Fruit fly (Drosophila melanogaster) whole organism, embryonic: Measurements from ENCODE around the gene Rab9Fb.
A peak's percentile ranks its signal among the peaks of the same experiment; 100 is the strongest.

Experiments used
- Aef1 ChIP-seq: fragments of 200-800 bp; sonication (Bioruptor generic); IDR thresholded peaks from 3 replicates; pipeline ENCODE4 v1.3.6; 2022; ENCODE audit warnings: missing biosample characterization, missing genetic modification characterization
- CG10431 ChIP-seq: fragments of 200-800 bp; sonication (Bioruptor generic); optimal IDR thresholded peaks from 3 replicates; lab custom pipeline; 2018; ENCODE audit warnings: missing biosample characterization, mild to moderate bottlenecking, missing genetic modification characterization
- CG10462 ChIP-seq: fragments of 200-800 bp; sonication (Bioruptor generic); optimal IDR thresholded peaks from 2 replicates; lab custom pipeline; 2016; ENCODE audit warnings: missing biosample characterization, missing genetic modification characterization
- CG11093 ChIP-seq: fragments of 200-800 bp; sonication (Bioruptor generic); IDR thresholded peaks from 3 replicates; pipeline ENCODE4 v1.3.6; 2022; ENCODE audit warnings: missing biosample characterization, missing genetic modification characterization
- CG11504 ChIP-seq: fragments of 200-800 bp; sonication (Bioruptor generic); optimal IDR thresholded peaks from 3 replicates; lab custom pipeline; 2019; ENCODE audit warnings: missing biosample characterization, mild to moderate bottlenecking, missing genetic modification characterization, moderate library complexity
- CG11696 ChIP-seq: fragments of 200-800 bp; sonication (Bioruptor generic); IDR thresholded peaks from 2 replicates; pipeline ENCODE4 v1.3.6; 2022; ENCODE audit warnings: missing biosample characterization, missing genetic modification characterization
- CG12942 ChIP-seq: fragments of 200-800 bp; sonication (Bioruptor generic); optimal IDR thresholded peaks from 3 replicates; lab custom pipeline; 2016; ENCODE audit warnings: missing biosample characterization, missing genetic modification characterization
- CG13287 ChIP-seq: fragments of 200-800 bp; sonication (Bioruptor generic); IDR thresholded peaks from 2 replicates; pipeline ENCODE4 v1.3.6; 2022; ENCODE audit warnings: missing biosample characterization, missing genetic modification characterization; ENCODE audit not compliant: partially characterized antibody
- CG14667 ChIP-seq: fragments of 200-800 bp; sonication (Bioruptor generic); IDR thresholded peaks from 2 replicates; pipeline ENCODE4 v1.3.6; 2022; ENCODE audit warnings: missing biosample characterization, missing genetic modification characterization
- CG15514 ChIP-seq: fragments of 200-800 bp; sonication (Bioruptor generic); optimal IDR thresholded peaks from 3 replicates; lab custom pipeline; 2017; ENCODE audit warnings: missing biosample characterization, missing genetic modification characterization, mild to moderate bottlenecking, moderate library complexity, missing genetic modification reagents
- CG15696 ChIP-seq: fragments of 200-800 bp; sonication (Bioruptor generic); optimal IDR thresholded peaks from 2 replicates; lab custom pipeline; 2019; ENCODE audit warnings: missing biosample characterization, mild to moderate bottlenecking, missing genetic modification characterization, moderate library complexity
- CG16863 ChIP-seq: fragments of 200-800 bp; sonication (Bioruptor generic); optimal IDR thresholded peaks from 3 replicates; lab custom pipeline; 2016; ENCODE audit warnings: missing biosample characterization, missing genetic modification characterization
- CG31224 ChIP-seq: fragments of 200-800 bp; sonication (Bioruptor generic); IDR thresholded peaks from 2 replicates; pipeline ENCODE4 v1.3.6; 2022; ENCODE audit warnings: missing biosample characterization, missing genetic modification characterization
- CG3163 ChIP-seq: fragments of 200-800 bp; sonication (Bioruptor generic); optimal IDR thresholded peaks from 3 replicates; lab custom pipeline; 2016; ENCODE audit warnings: missing biosample characterization, missing genetic modification characterization
- CG4854 ChIP-seq: fragments of 200-800 bp; sonication (Bioruptor generic); optimal IDR thresholded peaks from 2 replicates; lab custom pipeline; 2016; ENCODE audit warnings: missing biosample characterization, missing genetic modification characterization, inconsistent platforms
- CG7987 ChIP-seq: fragments of 200-800 bp; sonication (Bioruptor generic); optimal IDR thresholded peaks from 2 replicates; lab custom pipeline; 2018; ENCODE audit warnings: missing biosample characterization, mild to moderate bottlenecking, missing genetic modification characterization, moderate library complexity
- CG8359 ChIP-seq: fragments of 200-800 bp; sonication (Bioruptor generic); optimal IDR thresholded peaks from 2 replicates; lab custom pipeline; 2017; ENCODE audit warnings: missing biosample characterization, mild to moderate bottlenecking, missing genetic modification characterization, borderline replicate concordance
- CG9215 ChIP-seq: fragments of 200-800 bp; sonication (Bioruptor generic); IDR thresholded peaks from 2 replicates; pipeline ENCODE4 v1.3.6; 2022; ENCODE audit warnings: missing biosample characterization, missing genetic modification characterization
- Deaf1 ChIP-seq: fragments of 200-800 bp; optimal IDR thresholded peaks from 3 replicates; lab custom pipeline; 2019; ENCODE audit warnings: missing biosample characterization, mild to moderate bottlenecking, missing genetic modification characterization, moderate library complexity
- Ets97D ChIP-seq: fragments of 200-800 bp; sonication (Bioruptor generic); optimal IDR thresholded peaks from 3 replicates; lab custom pipeline; 2016; ENCODE audit warnings: missing biosample characterization, missing genetic modification characterization
- HLH4C ChIP-seq: fragments of 200-800 bp; sonication (Bioruptor generic); IDR thresholded peaks from 3 replicates; pipeline ENCODE4 v1.3.6; 2022; ENCODE audit warnings: missing biosample characterization, missing genetic modification characterization; ENCODE audit not compliant: partially characterized antibody
- Hand ChIP-seq: fragments of 200-800 bp; sonication (Bioruptor generic); optimal IDR thresholded peaks from 2 replicates; lab custom pipeline; 2017; ENCODE audit warnings: mild to moderate bottlenecking, missing biosample characterization, missing genetic modification reagents, missing genetic modification characterization
- Hr39 ChIP-seq: fragments of >200 bp; optimal IDR thresholded peaks from 2 replicates; lab custom pipeline; 2017
- Kr ChIP-seq: fragments of 200-800 bp; sonication (Bioruptor generic); optimal IDR thresholded peaks from 2 replicates; lab custom pipeline; 2017; ENCODE audit warnings: missing biosample characterization, mild to moderate bottlenecking, missing genetic modification characterization
- Lhr ChIP-seq: fragments of 200-800 bp; sonication (Bioruptor generic); optimal IDR thresholded peaks from 3 replicates; lab custom pipeline; 2017; ENCODE audit warnings: mild to moderate bottlenecking, missing biosample characterization, missing genetic modification reagents, missing genetic modification characterization
- MBD-R2 ChIP-seq: fragments of 200-800 bp; sonication (Bioruptor generic); IDR thresholded peaks from 2 replicates; pipeline ENCODE4 v1.3.6; 2022; ENCODE audit warnings: missing biosample characterization, missing genetic modification characterization
- NC2α ChIP-seq: fragments of 200-800 bp; sonication (Bioruptor generic); optimal IDR thresholded peaks from 2 replicates; lab custom pipeline; 2016; ENCODE audit warnings: missing biosample characterization, missing genetic modification characterization
- Poxn ChIP-seq: fragments of 200-800 bp; sonication (Bioruptor generic); IDR thresholded peaks from 2 replicates; pipeline ENCODE4 v1.3.6; 2022; ENCODE audit warnings: missing biosample characterization, missing genetic modification characterization
- Sin3A ChIP-seq: fragments of >200 bp; optimal IDR thresholded peaks from 2 replicates; lab custom pipeline; 2018
- ap ChIP-seq: fragments of 200-800 bp; sonication (Bioruptor generic); IDR thresholded peaks from 2 replicates; pipeline ENCODE4 v1.3.6; 2022; ENCODE audit warnings: missing biosample characterization, missing genetic modification characterization
- ara ChIP-seq: fragments of 200-800 bp; sonication (Bioruptor generic); IDR thresholded peaks from 2 replicates; pipeline ENCODE4 v1.3.6; 2022; ENCODE audit warnings: missing biosample characterization, missing genetic modification characterization
- az2 ChIP-seq: fragments of 200-800 bp; sonication (Bioruptor generic); optimal IDR thresholded peaks from 3 replicates; lab custom pipeline; 2016; ENCODE audit warnings: missing biosample characterization, missing genetic modification characterization
- bcd ChIP-seq: fragments of 200-800 bp; sonication (Bioruptor generic); optimal IDR thresholded peaks from 2 replicates; lab custom pipeline; 2017; ENCODE audit warnings: missing biosample characterization, mild to moderate bottlenecking, missing genetic modification characterization
- crc ChIP-seq: fragments of 200-800 bp; sonication (Bioruptor generic); optimal IDR thresholded peaks from 2 replicates; lab custom pipeline; 2016; ENCODE audit warnings: missing biosample characterization, missing genetic modification characterization
- dati ChIP-seq: fragments of 200-800 bp; sonication (Bioruptor generic); IDR thresholded peaks from 2 replicates; pipeline ENCODE4 v1.3.6; 2022; ENCODE audit warnings: missing biosample characterization, missing genetic modification characterization
- fd64A ChIP-seq: fragments of 200-800 bp; sonication (Bioruptor generic); optimal IDR thresholded peaks from 3 replicates; lab custom pipeline; 2018; ENCODE audit warnings: missing biosample characterization, mild to moderate bottlenecking, missing genetic modification characterization
- fd96Cb ChIP-seq: fragments of 200-800 bp; sonication (Bioruptor generic); optimal IDR thresholded peaks from 2 replicates; lab custom pipeline; 2018; ENCODE audit warnings: missing biosample characterization, mild to moderate bottlenecking, missing genetic modification characterization, moderate library complexity
- gsb-n ChIP-seq: fragments of 200-800 bp; sonication (Bioruptor generic); optimal IDR thresholded peaks from 3 replicates; lab custom pipeline; 2018; ENCODE audit warnings: missing biosample characterization, mild to moderate bottlenecking, missing genetic modification characterization
- ind ChIP-seq: fragments of 200-800 bp; sonication (Bioruptor generic); optimal IDR thresholded peaks from 3 replicates; lab custom pipeline; 2016; ENCODE audit warnings: missing biosample characterization, missing genetic modification characterization
- inv ChIP-seq: fragments of 200-800 bp; sonication (Bioruptor generic); IDR thresholded peaks from 2 replicates; pipeline ENCODE4 v1.3.6; 2022; ENCODE audit warnings: missing biosample characterization, missing genetic modification characterization; ENCODE audit not compliant: partially characterized antibody
- jumu ChIP-seq: fragments of 200-800 bp; sonication (Bioruptor generic); optimal IDR thresholded peaks from 3 replicates; lab custom pipeline; 2016; ENCODE audit warnings: missing biosample characterization, missing genetic modification characterization
- kni ChIP-seq: fragments of 200-800 bp; sonication (Bioruptor generic); optimal IDR thresholded peaks from 3 replicates; lab custom pipeline; 2017; ENCODE audit warnings: mild to moderate bottlenecking, missing biosample characterization, missing genetic modification reagents, missing genetic modification characterization
- nerfin-2 ChIP-seq: fragments of 200-800 bp; sonication (Bioruptor generic); IDR thresholded peaks from 2 replicates; pipeline ENCODE4 v1.3.6; 2022; ENCODE audit warnings: missing biosample characterization, missing genetic modification characterization; ENCODE audit not compliant: partially characterized antibody
- pan ChIP-seq, 4 experiments: fragments of >200 bp in 3 of 4; fragments of 200-800 bp in 1 of 4; sonication (Bioruptor generic) in 1 of 4; optimal IDR thresholded peaks in 3 of 4; IDR thresholded peaks in 1 of 4; 2 replicates each; pipeline versions ENCODE4 v1.3.6 to Lab custom; 2017 to 2022; ENCODE audit warnings: missing biosample characterization in 2 of 4, missing genetic modification characterization in 2 of 4, mixed read lengths in 1 of 4
- pfk ChIP-seq: fragments of 200-800 bp; sonication (Bioruptor generic); optimal IDR thresholded peaks from 2 replicates; lab custom pipeline; 2018; ENCODE audit warnings: missing biosample characterization, mild to moderate bottlenecking, missing genetic modification characterization, moderate library complexity
- pho ChIP-seq: fragments of 200-800 bp; sonication (Bioruptor generic); optimal IDR thresholded peaks from 2 replicates; lab custom pipeline; 2016; ENCODE audit warnings: missing biosample characterization, missing genetic modification characterization
- sna ChIP-seq: fragments of 200-800 bp; sonication (Bioruptor generic); IDR thresholded peaks from 2 replicates; pipeline ENCODE4 v1.3.6; 2022; ENCODE audit warnings: missing biosample characterization, missing genetic modification characterization; ENCODE audit not compliant: partially characterized antibody
- sr ChIP-seq: fragments of 200-800 bp; sonication (Bioruptor generic); IDR thresholded peaks from 3 replicates; pipeline ENCODE4 v1.3.6; 2022; ENCODE audit warnings: missing biosample characterization, missing genetic modification characterization
- ttk ChIP-seq: fragments of 200-800 bp; sonication (Bioruptor generic); IDR thresholded peaks from 2 replicates; pipeline ENCODE4 v2.1.2; 2022; ENCODE audit warnings: missing biosample characterization, missing genetic modification characterization
- zen ChIP-seq: fragments of 200-800 bp; sonication (Bioruptor generic); optimal IDR thresholded peaks from 3 replicates; lab custom pipeline; 2018; ENCODE audit warnings: missing biosample characterization, mild to moderate bottlenecking, missing genetic modification characterization, moderate library complexity

The Rab9Fb gene

DNA sequence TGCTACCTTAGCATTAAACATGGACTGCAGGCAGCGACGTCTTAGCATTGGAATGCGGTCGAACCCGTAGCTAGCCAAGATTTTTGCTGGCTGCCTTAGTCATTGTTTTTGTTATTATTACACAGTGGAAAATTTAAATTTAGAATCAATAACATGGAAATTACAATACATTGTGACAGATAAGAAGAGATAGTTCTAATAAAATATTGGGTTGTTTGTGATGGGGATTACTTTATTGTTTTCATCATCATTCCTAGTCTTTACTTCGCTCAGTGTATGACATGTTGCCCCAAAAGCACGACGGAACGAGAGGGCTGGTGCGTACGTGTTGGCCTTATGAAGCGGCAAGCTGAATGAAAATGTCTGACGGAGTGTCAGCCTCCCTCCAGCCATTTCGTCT lies 15.7 kb downstream of the Rab9Fb start (continued):
- TF ChIP-seq CG16863 (GFP tag; lab: Kevin White, UChicago) (peak; percentile 73), Ets97D (GFP tag; lab: Kevin White, UChicago) (no peak), Deaf1 (peak; percentile 61), pan (optimal IDR thresholded peaks at IDR 0.05; lab: Kevin White, UChicago) (no peak), pan (GFP tag; optimal IDR thresholded peaks at IDR 0.05 in 1 of 2, IDR thresholded peaks at IDR 0.05 in 1 of 2) (peak in 1 of 2 experiments; percentile 91), pfk (no peak), CG10431 (peak; percentile 15), MBD-R2 (GFP tag; lab: Robert Waterston, UW) (peak; percentile 63; the same call in 1 of the 2 replicates), fd96Cb (peak; percentile 84), CG7987 (GFP tag; lab: Kevin White, UChicago) (peak; percentile 50), ind (GFP tag; lab: Kevin White, UChicago) (peak; percentile 84), Sin3A (lab: Kevin White, UChicago) (no peak), CG4854 (peak; percentile 59), jumu (GFP tag; lab: Kevin White, UChicago) (peak; percentile 73), sna (GFP tag; lab: Robert Waterston, UW) (no peak), zen (peak; percentile 64), HLH4C (GFP tag; lab: Robert Waterston, UW) (no peak), Hr39 (lab: Kevin White, UChicago) (no peak), pho (GFP tag; lab: Kevin White, UChicago) (peak; percentile 47), CG31224 (GFP tag; lab: Robert Waterston, UW) (peak; percentile 78), Poxn (no peak), gsb-n (tag; lab: Kevin White, UChicago) (peak; percentile 77), CG15696 (peak; percentile 44), CG12942 (GFP tag; lab: Kevin White, UChicago) (peak; percentile 76), az2 (GFP tag; lab: Kevin White, UChicago) (peak; percentile 79), CG13287 (no peak), ara (peak; percentile 61; the same call in 1 of the 2 replicates), inv (no peak), CG10462 (peak; percentile 67), fd64A (GFP tag; lab: Kevin White, UChicago) (peak; percentile 48), CG15514 (GFP tag; lab: Kevin White, UChicago) (peak; percentile 57), CG11093 (peak; percentile 76; the same call in 1 of the 3 replicates), dati (GFP tag; lab: Robert Waterston, UW) (peak; percentile 65), CG8359 (GFP tag; lab: Kevin White, UChicago) (peak; percentile 42), bcd (peak; percentile 75), Lhr (GFP tag; lab: Kevin White, UChicago) (peak; percentile 16), ttk (peak; percentile 89), nerfin-2 (GFP tag; lab: Robert Waterston, UW) (no peak), Kr (GFP tag; lab: Kevin White, UChicago) (no peak), sr (GFP tag; lab: Robert Waterston, UW) (peak; percentile 58; the same call in 1 of the 3 replicates), CG11504 (tag; lab: Kevin White, UChicago) (peak; percentile 90), CG3163 (GFP tag; lab: Kevin White, UChicago) (peak; percentile 45), ap (peak; percentile 74), CG14667 (GFP tag; lab: Robert Waterston, UW) (peak; percentile 77), Aef1 (GFP tag; lab: Robert Waterston, UW) (peak; percentile 86), crc (GFP tag; lab: Kevin White, UChicago) (peak; percentile 72), NC2α (GFP tag; lab: Kevin White, UChicago) (peak; percentile 46), CG11696 (peak; percentile 70), Hand (peak; percentile 30), CG9215 (peak; percentile 51), kni (GFP tag; lab: Kevin White, UChicago) (peak; percentile 73)
